Fruit fly (Drosophila melanogaster) whole organism, embryonic: ENCODE results near the gene mib1.

ENCODE experiments used
- Bteb2 ChIP-seq: fragments of 200-800 bp; sonication (Bioruptor generic); optimal IDR thresholded peaks from 2 replicates; lab custom pipeline; 2016; ENCODE audit warnings: missing biosample characterization, missing genetic modification characterization
- CG1024 ChIP-seq: fragments of 200-800 bp; sonication (Bioruptor generic); IDR thresholded peaks from 2 replicates; pipeline ENCODE4 v1.3.6; 2022; ENCODE audit warnings: missing biosample characterization, missing genetic modification characterization
- CG10267 ChIP-seq: fragments of 200-800 bp; sonication (Bioruptor generic); optimal IDR thresholded peaks from 2 replicates; lab custom pipeline; 2018; ENCODE audit warnings: missing biosample characterization, mild to moderate bottlenecking, missing genetic modification characterization, moderate library complexity
- CG10431 ChIP-seq: fragments of 200-800 bp; sonication (Bioruptor generic); optimal IDR thresholded peaks from 3 replicates; lab custom pipeline; 2018; ENCODE audit warnings: missing biosample characterization, mild to moderate bottlenecking, missing genetic modification characterization
- CG11456 ChIP-seq: fragments of 200-800 bp; sonication (Bioruptor generic); IDR thresholded peaks from 3 replicates; pipeline ENCODE4 v1.3.6; 2022; ENCODE audit warnings: missing biosample characterization, missing genetic modification characterization
- CG12104 ChIP-seq: fragments of 200-800 bp; sonication (Bioruptor generic); optimal IDR thresholded peaks from 3 replicates; lab custom pipeline; 2016; ENCODE audit warnings: missing biosample characterization, missing genetic modification characterization
- CG12236 ChIP-seq: fragments of 200-800 bp; sonication (Bioruptor generic); optimal IDR thresholded peaks from 2 replicates; lab custom pipeline; 2016; ENCODE audit warnings: missing biosample characterization, missing genetic modification characterization
- CG12391 ChIP-seq: fragments of 200-800 bp; sonication (Bioruptor generic); optimal IDR thresholded peaks from 3 replicates; lab custom pipeline; 2018; ENCODE audit warnings: missing biosample characterization, mild to moderate bottlenecking, missing genetic modification characterization, moderate library complexity
- CG12942 ChIP-seq: fragments of 200-800 bp; sonication (Bioruptor generic); optimal IDR thresholded peaks from 3 replicates; lab custom pipeline; 2016; ENCODE audit warnings: missing biosample characterization, missing genetic modification characterization
- CG13894 ChIP-seq: fragments of 200-800 bp; sonication (Bioruptor generic); optimal IDR thresholded peaks from 3 replicates; lab custom pipeline; 2018; ENCODE audit warnings: missing biosample characterization, mild to moderate bottlenecking, missing genetic modification characterization, moderate library complexity
- CG15696 ChIP-seq: fragments of 200-800 bp; sonication (Bioruptor generic); optimal IDR thresholded peaks from 2 replicates; lab custom pipeline; 2019; ENCODE audit warnings: missing biosample characterization, mild to moderate bottlenecking, missing genetic modification characterization, moderate library complexity
- CG2199 ChIP-seq: fragments of 200-800 bp; sonication (Bioruptor generic); IDR thresholded peaks from 3 replicates; pipeline ENCODE4 v1.3.6; 2022; ENCODE audit warnings: missing biosample characterization, missing genetic modification characterization
- CG30020 ChIP-seq: fragments of 200-800 bp; optimal IDR thresholded peaks from 2 replicates; lab custom pipeline; 2019; ENCODE audit warnings: missing biosample characterization, mild to moderate bottlenecking, missing genetic modification characterization, moderate library complexity
- CG32772 ChIP-seq: fragments of 200-800 bp; sonication (Bioruptor generic); IDR thresholded peaks from 2 replicates; pipeline ENCODE4 v1.3.6; 2022; ENCODE audit warnings: missing biosample characterization, missing genetic modification characterization
- CG33213 ChIP-seq: fragments of 200-800 bp; sonication (Bioruptor generic); optimal IDR thresholded peaks from 3 replicates; lab custom pipeline; 2016; ENCODE audit warnings: missing biosample characterization, missing genetic modification characterization
- CG4282 ChIP-seq: fragments of 200-800 bp; sonication (Bioruptor generic); optimal IDR thresholded peaks from 2 replicates; lab custom pipeline; 2016; ENCODE audit warnings: missing biosample characterization, missing genetic modification characterization
- CG4424 ChIP-seq: fragments of 200-800 bp; sonication (Bioruptor generic); optimal IDR thresholded peaks from 3 replicates; lab custom pipeline; 2016; ENCODE audit warnings: missing biosample characterization, missing genetic modification characterization
- CG5953 ChIP-seq: fragments of 200-800 bp; sonication (Bioruptor generic); IDR thresholded peaks from 2 replicates; pipeline ENCODE4 v1.3.6; 2022; ENCODE audit warnings: missing biosample characterization, missing genetic modification characterization
- CG6272 ChIP-seq: fragments of 200-800 bp; sonication (Bioruptor generic); IDR thresholded peaks from 2 replicates; pipeline ENCODE4 v1.3.6; 2022; ENCODE audit warnings: missing biosample characterization, missing genetic modification characterization
- CG6689 ChIP-seq: fragments of 200-800 bp; sonication (Bioruptor generic); IDR thresholded peaks from 2 replicates; pipeline ENCODE4 v1.3.6; 2022; ENCODE audit warnings: missing biosample characterization, missing genetic modification characterization
- CG7963 ChIP-seq: fragments of 200-800 bp; sonication (Bioruptor generic); IDR thresholded peaks from 3 replicates; pipeline ENCODE4 v1.3.6; 2022; ENCODE audit warnings: missing biosample characterization, missing genetic modification characterization; ENCODE audit not compliant: partially characterized antibody
- CG8089 ChIP-seq: fragments of 200-800 bp; sonication (Bioruptor generic); optimal IDR thresholded peaks from 3 replicates; lab custom pipeline; 2016; ENCODE audit warnings: missing biosample characterization, missing genetic modification characterization
- CG9437 ChIP-seq: fragments of 200-800 bp; sonication (Bioruptor generic); optimal IDR thresholded peaks from 2 replicates; lab custom pipeline; 2018; ENCODE audit warnings: missing biosample characterization, mild to moderate bottlenecking, missing genetic modification characterization
- CG9817 ChIP-seq: fragments of 200-800 bp; sonication (Bioruptor generic); optimal IDR thresholded peaks from 2 replicates; lab custom pipeline; 2018; ENCODE audit warnings: missing biosample characterization, mild to moderate bottlenecking, missing genetic modification characterization, moderate library complexity
- Camta ChIP-seq: fragments of 200-800 bp; sonication (Bioruptor generic); optimal IDR thresholded peaks from 2 replicates; lab custom pipeline; 2016; ENCODE audit warnings: missing biosample characterization, missing genetic modification characterization
- CoRest ChIP-seq: fragments of 200-800 bp; sonication (Bioruptor generic); optimal IDR thresholded peaks from 3 replicates; lab custom pipeline; 2018; ENCODE audit warnings: missing biosample characterization, mild to moderate bottlenecking, missing genetic modification characterization, moderate library complexity
- Fer3 ChIP-seq: fragments of 200-800 bp; sonication (Bioruptor generic); optimal IDR thresholded peaks from 2 replicates; lab custom pipeline; 2018; ENCODE audit warnings: missing biosample characterization, mild to moderate bottlenecking, missing genetic modification characterization, moderate library complexity
- H2.0 ChIP-seq: fragments of 200-800 bp; sonication (Bioruptor generic); IDR thresholded peaks from 2 replicates; pipeline ENCODE4 v1.3.6; 2022; ENCODE audit warnings: missing biosample characterization, missing genetic modification characterization
- Hand ChIP-seq: fragments of 200-800 bp; sonication (Bioruptor generic); optimal IDR thresholded peaks from 2 replicates; lab custom pipeline; 2017; ENCODE audit warnings: mild to moderate bottlenecking, missing biosample characterization, missing genetic modification reagents, missing genetic modification characterization
- Hr3 ChIP-seq: fragments of 200-800 bp; sonication (Bioruptor generic); optimal IDR thresholded peaks from 3 replicates; lab custom pipeline; 2016; ENCODE audit warnings: missing biosample characterization, missing genetic modification characterization
- Hsf ChIP-seq: fragments of 200-800 bp; sonication (Bioruptor generic); optimal IDR thresholded peaks from 3 replicates; lab custom pipeline; 2016; ENCODE audit warnings: missing biosample characterization, missing genetic modification characterization
- Lpt ChIP-seq: fragments of >200 bp; optimal IDR thresholded peaks from 2 replicates; lab custom pipeline; 2018; ENCODE audit warnings: missing biosample characterization, missing genetic modification characterization
- Mad ChIP-seq: fragments of 200-800 bp; sonication (Bioruptor generic); optimal IDR thresholded peaks from 2 replicates; lab custom pipeline; 2016; ENCODE audit warnings: missing biosample characterization, missing genetic modification characterization
- Nf-YB ChIP-seq: fragments of 200-800 bp; sonication (Bioruptor generic); optimal IDR thresholded peaks from 3 replicates; lab custom pipeline; 2019; ENCODE audit warnings: missing biosample characterization, mild to moderate bottlenecking, missing genetic modification characterization, moderate library complexity
- Oaz ChIP-seq: fragments of 200-800 bp; sonication (Bioruptor generic); IDR thresholded peaks from 2 replicates; pipeline ENCODE4 v1.3.6; 2022; ENCODE audit warnings: missing biosample characterization, missing genetic modification characterization
- Ptx1 ChIP-seq: fragments of 200-800 bp; sonication (Bioruptor generic); IDR thresholded peaks from 2 replicates; pipeline ENCODE4 v1.3.6; 2022; ENCODE audit warnings: missing biosample characterization, missing genetic modification characterization
- Rfx ChIP-seq: fragments of 200-800 bp; sonication (Bioruptor generic); IDR thresholded peaks from 2 replicates; pipeline ENCODE4 v1.3.6; 2022; ENCODE audit warnings: missing biosample characterization, missing genetic modification characterization
- Trl ChIP-seq, 3 experiments: fragments of >200 bp in 2 of 3; fragments of 200-800 bp in 1 of 3; sonication (Bioruptor generic) in 1 of 3; optimal IDR thresholded peaks; 2 replicates in 1 of 3; 3 replicates in 2 of 3; lab custom pipeline; 2016 to 2017; ENCODE audit warnings: missing biosample characterization in 1 of 3, missing genetic modification characterization in 1 of 3
- amos ChIP-seq: fragments of 200-800 bp; sonication (Bioruptor generic); IDR thresholded peaks from 2 replicates; pipeline ENCODE4 v1.3.6; 2022; ENCODE audit warnings: missing biosample characterization, missing genetic modification characterization; ENCODE audit not compliant: partially characterized antibody
- ci ChIP-seq: fragments of 200-800 bp; sonication (Bioruptor generic); IDR thresholded peaks from 3 replicates; pipeline ENCODE4 v1.3.6; 2022; ENCODE audit warnings: missing biosample characterization, missing genetic modification characterization
- danr ChIP-seq: fragments of 200-800 bp; sonication (Bioruptor generic); IDR thresholded peaks from 2 replicates; pipeline ENCODE4 v1.3.6; 2022; ENCODE audit warnings: missing biosample characterization, missing genetic modification characterization
- disco-r ChIP-seq: fragments of 200-800 bp; sonication (Bioruptor generic); optimal IDR thresholded peaks from 2 replicates; lab custom pipeline; 2016; ENCODE audit warnings: missing biosample characterization, missing genetic modification characterization
- dm ChIP-seq: fragments of 200-800 bp; sonication (Bioruptor generic); optimal IDR thresholded peaks from 3 replicates; lab custom pipeline; 2016; ENCODE audit warnings: missing biosample characterization, missing genetic modification characterization
- dpn ChIP-seq, 2 experiments: fragments of 200-800 bp; sonication (Bioruptor generic); optimal IDR thresholded peaks; 3 replicates each; lab custom pipeline; 2016; ENCODE audit warnings: missing biosample characterization in 2 of 2, missing genetic modification characterization in 2 of 2
- gsb-n ChIP-seq: fragments of 200-800 bp; sonication (Bioruptor generic); optimal IDR thresholded peaks from 3 replicates; lab custom pipeline; 2018; ENCODE audit warnings: missing biosample characterization, mild to moderate bottlenecking, missing genetic modification characterization
- repo ChIP-seq: fragments of 200-800 bp; sonication (Bioruptor generic); optimal IDR thresholded peaks from 2 replicates; lab custom pipeline; 2016; ENCODE audit warnings: missing biosample characterization, missing genetic modification characterization
- sens-2 ChIP-seq: fragments of 200-800 bp; sonication (Bioruptor generic); IDR thresholded peaks from 2 replicates; pipeline ENCODE4 v1.3.6; 2022; ENCODE audit warnings: missing biosample characterization, missing genetic modification characterization
- tin ChIP-seq: fragments of 200-800 bp; sonication (Bioruptor generic); optimal IDR thresholded peaks from 3 replicates; lab custom pipeline; 2016; ENCODE audit warnings: missing biosample characterization, missing genetic modification characterization
- ttk ChIP-seq: fragments of 200-800 bp; sonication (Bioruptor generic); IDR thresholded peaks from 2 replicates; pipeline ENCODE4 v2.1.2; 2022; ENCODE audit warnings: missing biosample characterization, missing genetic modification characterization
- usp ChIP-seq: fragments of >200 bp; optimal IDR thresholded peaks from 2 replicates; lab custom pipeline; 2017; ENCODE audit warnings: missing biosample characterization, missing genetic modification characterization
- zen2 ChIP-seq: fragments of 200-800 bp; sonication (Bioruptor generic); IDR thresholded peaks from 3 replicates; pipeline ENCODE4 v1.3.6; 2022; ENCODE audit warnings: missing biosample characterization, missing genetic modification characterization; ENCODE audit not compliant: partially characterized antibody

The mib1 gene

DNA sequence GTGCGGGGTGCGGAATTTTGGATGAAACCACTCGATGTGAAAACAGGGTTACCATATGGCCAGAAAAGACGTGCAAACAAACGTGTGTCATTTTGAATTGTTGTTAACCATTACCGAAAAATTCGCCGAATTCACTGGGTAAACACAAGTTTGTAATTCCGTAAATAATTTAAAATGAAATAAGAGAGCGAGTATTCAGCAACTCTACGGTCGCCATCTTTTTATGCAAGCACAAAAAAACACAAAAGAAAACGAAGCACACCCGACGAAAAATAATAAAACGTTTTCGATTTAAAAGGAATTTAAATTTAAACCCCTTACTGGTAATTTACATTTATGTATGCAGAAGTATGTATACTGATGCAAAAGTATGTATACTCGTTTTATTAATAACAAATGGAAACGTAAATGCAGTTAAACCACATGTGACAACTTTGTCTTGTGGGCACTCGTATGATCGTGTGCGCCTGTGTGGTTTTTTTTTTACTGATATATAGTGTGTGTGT lies 34.3 kb upstream of the mib1 start (continued):
- TF ChIP-seq CG4424: peak; percentile 82
- TF ChIP-seq tin (GFP tag; lab: Kevin White, UChicago): peak; percentile 86
- TF ChIP-seq CoRest (tag; lab: Kevin White, UChicago): peak; percentile 95
- peak; percentile 89 for TF ChIP-seq Bteb2 (GFP tag; lab: Kevin White, UChicago)
- TF ChIP-seq CG30020: peak; percentile 53
- peak; percentile 88 for TF ChIP-seq Mad (GFP tag; lab: Kevin White, UChicago)
- TF ChIP-seq CG10267: peak; percentile 90
- TF ChIP-seq CG1024: peak; percentile 74
- peak; percentile 87 for TF ChIP-seq Camta (GFP tag; lab: Kevin White, UChicago)
- peak; percentile 93 for TF ChIP-seq Rfx (GFP tag; lab: Robert Waterston, UW)
- no peak for TF ChIP-seq usp (GFP tag; lab: Kevin White, UChicago)
- TF ChIP-seq gsb-n (tag; lab: Kevin White, UChicago): peak; percentile 95
- TF ChIP-seq Ptx1 (GFP tag; lab: Robert Waterston, UW): peak; percentile 87
- peak; percentile 85 for TF ChIP-seq Hr3
- TF ChIP-seq CG32772 (GFP tag; lab: Robert Waterston, UW): peak; percentile 89
- TF ChIP-seq dpn (GFP tag; optimal IDR thresholded peaks at IDR 0.05; lab: Kevin White, UChicago): peak; percentile 85 to 91
- TF ChIP-seq CG5953 (GFP tag; lab: Robert Waterston, UW): peak; percentile 73
- no peak for TF ChIP-seq amos (GFP tag; lab: Robert Waterston, UW)
- peak; percentile 85 for TF ChIP-seq ttk (GFP tag; lab: Robert Waterston, UW)
- TF ChIP-seq Lpt (GFP tag; lab: Kevin White, UChicago): no peak
- TF ChIP-seq Fer3 (tag; lab: Kevin White, UChicago): peak; percentile 96
- peak; percentile 97 for TF ChIP-seq CG12391 (tag; lab: Kevin White, UChicago)
- TF ChIP-seq CG10431: peak; percentile 83
- peak; percentile 80 for TF ChIP-seq CG33213
- TF ChIP-seq repo: peak; percentile 73
- no peak; the same call in none of the 2 replicates for TF ChIP-seq danr (GFP tag; lab: Robert Waterston, UW)
- TF ChIP-seq Hand (GFP tag; lab: Kevin White, UChicago): peak; percentile 93
- peak; percentile 94 for TF ChIP-seq CG13894 (tag; lab: Kevin White, UChicago)
- TF ChIP-seq CG4282 (GFP tag; lab: Kevin White, UChicago): peak; percentile 78
- TF ChIP-seq disco-r (GFP tag; lab: Kevin White, UChicago): peak; percentile 78
- peak; percentile 82 for TF ChIP-seq CG11456 (GFP tag; lab: Robert Waterston, UW)
- peak; percentile 80; the same call in 1 of the 2 replicates for TF ChIP-seq sens-2 (GFP tag; lab: Robert Waterston, UW)
- no peak for TF ChIP-seq zen2 (GFP tag; lab: Robert Waterston, UW)
- peak; percentile 82 for TF ChIP-seq CG12942 (GFP tag; lab: Kevin White, UChicago)
- TF ChIP-seq Hsf (GFP tag; lab: Kevin White, UChicago): peak; percentile 92
- TF ChIP-seq Nf-YB (GFP tag; lab: Kevin White, UChicago): peak; percentile 83
- TF ChIP-seq Trl (optimal IDR thresholded peaks at IDR 0.05; lab: Kevin White, UChicago): no peak
- peak; percentile 87 for TF ChIP-seq Trl (GFP tag; optimal IDR thresholded peaks at IDR 0.05; lab: Kevin White, UChicago)
- TF ChIP-seq CG12236 (GFP tag; lab: Kevin White, UChicago): peak; percentile 86
- peak; percentile 82 for TF ChIP-seq CG8089 (GFP tag; lab: Kevin White, UChicago)
- peak; percentile 88 for TF ChIP-seq CG12104
- TF ChIP-seq CG6272 (GFP tag; lab: Robert Waterston, UW): peak; percentile 82
- peak; percentile 68; the same call in 1 of the 3 replicates for TF ChIP-seq CG2199 (GFP tag; lab: Robert Waterston, UW)
- no peak for TF ChIP-seq CG7963 (GFP tag; lab: Robert Waterston, UW)
- peak; percentile 94 for TF ChIP-seq CG6689
- peak; percentile 92 for TF ChIP-seq CG15696 (tag; lab: Kevin White, UChicago)
- peak; percentile 79 for TF ChIP-seq CG9437 (GFP tag; lab: Kevin White, UChicago)
- TF ChIP-seq H2.0: peak; percentile 86
- TF ChIP-seq dm: peak; percentile 73
- peak; percentile 90 for TF ChIP-seq CG9817 (tag; lab: Kevin White, UChicago)
- peak; percentile 83 for TF ChIP-seq Oaz (GFP tag; lab: Robert Waterston, UW)
- peak; percentile 97 for TF ChIP-seq ci (GFP tag; lab: Robert Waterston, UW)
